Worm (Caenorhabditis elegans) whole organism, L2 larva: ENCODE measurements around the gene clh-5.

Experiments
- R02D3.7 ChIP-seq: fragments of 150-350 bp; optimal IDR thresholded peaks from 2 replicates; lab custom pipeline; 2014; ENCODE audit warnings: missing biosample characterization, missing genetic modification characterization
- dmd-4 ChIP-seq: sonication (generic microtip); optimal IDR thresholded peaks from 2 replicates; lab custom pipeline; 2017; ENCODE audit warnings: missing biosample characterization, missing genetic modification characterization
- elt-1 ChIP-seq: fragments of 150-350 bp; optimal IDR thresholded peaks from 2 replicates; lab custom pipeline; 2014; ENCODE audit warnings: missing biosample characterization, missing genetic modification characterization
- elt-3 ChIP-seq: sonication (generic microtip); optimal IDR thresholded peaks from 2 replicates; lab custom pipeline; 2017; ENCODE audit warnings: missing biosample characterization, missing genetic modification characterization
- lsy-2 ChIP-seq, 2 experiments: fragments of 150-350 bp in 1 of 2; sonication (generic microtip) in 1 of 2; optimal IDR thresholded peaks; 2 replicates each; lab custom pipeline; 2014 to 2017; ENCODE audit warnings: missing biosample characterization in 2 of 2, missing genetic modification characterization in 2 of 2
- snpc-4 ChIP-seq: fragments of 150-350 bp; optimal IDR thresholded peaks from 2 replicates; lab custom pipeline; 2014; ENCODE audit warnings: missing biosample characterization, missing genetic modification characterization
- unc-55 ChIP-seq: fragments of 150-350 bp; sonication (generic microtip); optimal IDR thresholded peaks from 3 replicates; lab custom pipeline; 2014; ENCODE audit warnings: missing biosample characterization, missing genetic modification reagents, missing genetic modification characterization

- TF ChIP-seq snpc-4 (tag; lab: Kevin White, UChicago) (no peak), dmd-4 (tag; lab: Kevin White, UChicago) (no peak), lsy-2 (tag; optimal IDR thresholded peaks at IDR 0.05; lab: Kevin White, UChicago) (peak in 1 of 2 experiments; percentile 47), elt-3 (tag; lab: Kevin White, UChicago) (no peak), unc-55 (GFP tag; lab: Kevin White, UChicago) (no peak), R02D3.7 (tag; lab: Kevin White, UChicago) (no peak), elt-1 (no peak)
These were observed 29.7 kb upstream of the clh-5 start for ce11 chrII:9128132-9128531.
